Fruit fly (Drosophila melanogaster) whole organism, embryonic: ENCODE measurements around the gene Sas-6.

Experiments
- Adf1 ChIP-seq: fragments of 200-800 bp; sonication (Bioruptor generic); IDR thresholded peaks from 2 replicates; pipeline ENCODE4 v1.3.6; 2022; ENCODE audit warnings: missing biosample characterization, missing genetic modification characterization
- CG11723 ChIP-seq: fragments of 200-800 bp; sonication (Bioruptor generic); optimal IDR thresholded peaks from 2 replicates; lab custom pipeline; 2017; ENCODE audit warnings: missing biosample characterization, mild to moderate bottlenecking, missing genetic modification characterization
- CG12155 ChIP-seq: fragments of 200-800 bp; sonication (Bioruptor generic); optimal IDR thresholded peaks from 3 replicates; lab custom pipeline; 2016; ENCODE audit warnings: missing biosample characterization, missing genetic modification characterization
- CG1603 ChIP-seq: fragments of 200-800 bp; sonication (Bioruptor generic); optimal IDR thresholded peaks from 2 replicates; lab custom pipeline; 2019; ENCODE audit warnings: missing biosample characterization, mild to moderate bottlenecking, missing genetic modification characterization, moderate library complexity
- CG17359 ChIP-seq: fragments of 200-800 bp; sonication (Bioruptor generic); optimal IDR thresholded peaks from 3 replicates; lab custom pipeline; 2018; ENCODE audit warnings: missing biosample characterization, mild to moderate bottlenecking, missing genetic modification characterization, moderate library complexity
- CG17385 ChIP-seq: fragments of 200-800 bp; sonication (Bioruptor generic); optimal IDR thresholded peaks from 3 replicates; lab custom pipeline; 2018; ENCODE audit warnings: missing biosample characterization, mild to moderate bottlenecking, missing genetic modification characterization
- CG17912 ChIP-seq: fragments of 200-800 bp; sonication (Bioruptor generic); optimal IDR thresholded peaks from 2 replicates; lab custom pipeline; 2018; ENCODE audit warnings: missing biosample characterization, mild to moderate bottlenecking, missing genetic modification characterization
- CG1792 ChIP-seq: fragments of 200-800 bp; sonication (Bioruptor generic); optimal IDR thresholded peaks from 2 replicates; lab custom pipeline; 2016; ENCODE audit warnings: missing biosample characterization, missing genetic modification characterization
- CG2875 ChIP-seq: fragments of 200-800 bp; sonication (Bioruptor generic); optimal IDR thresholded peaks from 2 replicates; lab custom pipeline; 2017; ENCODE audit warnings: missing biosample characterization, mild to moderate bottlenecking, missing genetic modification characterization, missing genetic modification reagents
- CG2889 ChIP-seq: fragments of 200-800 bp; sonication (Bioruptor generic); IDR thresholded peaks from 3 replicates; pipeline ENCODE4 v1.3.6; 2022; ENCODE audit warnings: missing biosample characterization, missing genetic modification characterization
- CG31441 ChIP-seq: fragments of 200-800 bp; sonication (Bioruptor generic); IDR thresholded peaks from 2 replicates; pipeline ENCODE4 v1.3.6; 2022; ENCODE audit warnings: missing biosample characterization, missing genetic modification characterization
- CG34224 ChIP-seq: fragments of 200-800 bp; sonication (Bioruptor generic); IDR thresholded peaks from 3 replicates; pipeline ENCODE4 v1.3.6; 2022; ENCODE audit warnings: missing biosample characterization, missing genetic modification characterization; ENCODE audit not compliant: partially characterized antibody
- CG4404 ChIP-seq: fragments of 200-800 bp; sonication (Bioruptor generic); IDR thresholded peaks from 2 replicates; pipeline ENCODE4 v1.3.6; 2022; ENCODE audit warnings: missing biosample characterization, missing genetic modification characterization
- CG4617 ChIP-seq: fragments of 200-800 bp; sonication (Bioruptor generic); optimal IDR thresholded peaks from 3 replicates; lab custom pipeline; 2016; ENCODE audit warnings: missing biosample characterization, missing genetic modification characterization, borderline replicate concordance
- CG5245 ChIP-seq: fragments of 200-800 bp; sonication (Bioruptor generic); optimal IDR thresholded peaks from 3 replicates; lab custom pipeline; 2016; ENCODE audit warnings: missing biosample characterization, missing genetic modification characterization
- CG7271 ChIP-seq: fragments of 200-800 bp; sonication (Bioruptor generic); optimal IDR thresholded peaks from 2 replicates; lab custom pipeline; 2018; ENCODE audit warnings: missing biosample characterization, mild to moderate bottlenecking, missing genetic modification characterization, moderate library complexity
- CG9437 ChIP-seq: fragments of 200-800 bp; sonication (Bioruptor generic); optimal IDR thresholded peaks from 2 replicates; lab custom pipeline; 2018; ENCODE audit warnings: missing biosample characterization, mild to moderate bottlenecking, missing genetic modification characterization
- CG9817 ChIP-seq: fragments of 200-800 bp; sonication (Bioruptor generic); optimal IDR thresholded peaks from 2 replicates; lab custom pipeline; 2018; ENCODE audit warnings: missing biosample characterization, mild to moderate bottlenecking, missing genetic modification characterization, moderate library complexity
- CG9932 ChIP-seq: fragments of 200-800 bp; sonication (Bioruptor generic); IDR thresholded peaks from 2 replicates; pipeline ENCODE4 v1.3.6; 2022; ENCODE audit warnings: missing biosample characterization, missing genetic modification characterization
- Dbx ChIP-seq: fragments of 200-800 bp; sonication (Bioruptor generic); IDR thresholded peaks from 3 replicates; pipeline ENCODE4 v1.3.6; 2022; ENCODE audit warnings: missing biosample characterization, missing genetic modification characterization
- Deaf1 ChIP-seq: fragments of 200-800 bp; optimal IDR thresholded peaks from 3 replicates; lab custom pipeline; 2019; ENCODE audit warnings: missing biosample characterization, mild to moderate bottlenecking, missing genetic modification characterization, moderate library complexity
- Dip2 ChIP-seq: fragments of 200-800 bp; sonication (Bioruptor generic); IDR thresholded peaks from 2 replicates; pipeline ENCODE4 v1.3.6; 2022; ENCODE audit warnings: missing biosample characterization, missing genetic modification characterization
- Dip3 ChIP-seq: fragments of 200-800 bp; sonication (Bioruptor generic); optimal IDR thresholded peaks from 3 replicates; lab custom pipeline; 2016; ENCODE audit warnings: missing biosample characterization, missing genetic modification characterization
- Doc2 ChIP-seq: fragments of 200-800 bp; sonication (Bioruptor generic); IDR thresholded peaks from 2 replicates; pipeline ENCODE4 v1.3.6; 2022; ENCODE audit warnings: missing biosample characterization, missing genetic modification characterization
- Drgx ChIP-seq: fragments of 200-800 bp; sonication (Bioruptor generic); IDR thresholded peaks from 2 replicates; pipeline ENCODE4 v1.3.6; 2022; ENCODE audit warnings: missing biosample characterization, missing genetic modification characterization
- Hey ChIP-seq: fragments of 200-800 bp; sonication (Bioruptor generic); optimal IDR thresholded peaks from 3 replicates; lab custom pipeline; 2018; ENCODE audit warnings: missing biosample characterization, mild to moderate bottlenecking, missing genetic modification characterization
- NK7.1 ChIP-seq: fragments of 200-800 bp; sonication (Bioruptor generic); optimal IDR thresholded peaks from 3 replicates; lab custom pipeline; 2016; ENCODE audit warnings: missing biosample characterization, missing genetic modification characterization
- Rfx ChIP-seq: fragments of 200-800 bp; sonication (Bioruptor generic); IDR thresholded peaks from 2 replicates; pipeline ENCODE4 v1.3.6; 2022; ENCODE audit warnings: missing biosample characterization, missing genetic modification characterization
- Scr ChIP-seq: fragments of 200-800 bp; sonication (Bioruptor generic); IDR thresholded peaks from 2 replicates; pipeline ENCODE4 v1.3.6; 2022; ENCODE audit warnings: missing biosample characterization, missing genetic modification characterization; ENCODE audit not compliant: partially characterized antibody
- ara ChIP-seq: fragments of 200-800 bp; sonication (Bioruptor generic); IDR thresholded peaks from 2 replicates; pipeline ENCODE4 v1.3.6; 2022; ENCODE audit warnings: missing biosample characterization, missing genetic modification characterization
- bsh ChIP-seq, 2 experiments: fragments of 200-800 bp; sonication (Bioruptor generic); optimal IDR thresholded peaks; 2 replicates each; lab custom pipeline; 2017 to 2018; ENCODE audit warnings: mild to moderate bottlenecking in 2 of 2, missing biosample characterization in 2 of 2, missing genetic modification characterization in 2 of 2, moderate library complexity in 1 of 2
- chn ChIP-seq: fragments of 200-800 bp; sonication (Bioruptor generic); optimal IDR thresholded peaks from 2 replicates; lab custom pipeline; 2016; ENCODE audit warnings: missing biosample characterization, missing genetic modification characterization
- dati ChIP-seq: fragments of 200-800 bp; sonication (Bioruptor generic); IDR thresholded peaks from 2 replicates; pipeline ENCODE4 v1.3.6; 2022; ENCODE audit warnings: missing biosample characterization, missing genetic modification characterization
- dmrt11E ChIP-seq: fragments of 200-800 bp; sonication (Bioruptor generic); optimal IDR thresholded peaks from 3 replicates; lab custom pipeline; 2018; ENCODE audit warnings: missing biosample characterization, mild to moderate bottlenecking, missing genetic modification characterization, moderate library complexity
- ewg ChIP-seq: fragments of 200-800 bp; sonication (Bioruptor generic); optimal IDR thresholded peaks from 3 replicates; lab custom pipeline; 2017; ENCODE audit warnings: mild to moderate bottlenecking, missing biosample characterization, missing genetic modification reagents, missing genetic modification characterization
- exex ChIP-seq: fragments of 200-800 bp; sonication (Bioruptor generic); optimal IDR thresholded peaks from 4 replicates; lab custom pipeline; 2018; ENCODE audit warnings: missing biosample characterization, mild to moderate bottlenecking, missing genetic modification characterization, moderate library complexity
- grn ChIP-seq: fragments of 200-800 bp; sonication (Bioruptor generic); optimal IDR thresholded peaks from 3 replicates; lab custom pipeline; 2017; ENCODE audit warnings: missing biosample characterization, missing genetic modification characterization
- insv ChIP-seq, 2 experiments: fragments of 200-800 bp; sonication (Bioruptor generic); optimal IDR thresholded peaks; 3 replicates each; lab custom pipeline; 2016 to 2018; ENCODE audit warnings: missing biosample characterization in 2 of 2, missing genetic modification characterization in 2 of 2
- kah ChIP-seq: fragments of 200-800 bp; sonication (Bioruptor generic); optimal IDR thresholded peaks from 2 replicates; lab custom pipeline; 2018; ENCODE audit warnings: missing biosample characterization, mild to moderate bottlenecking, missing genetic modification characterization
- nom ChIP-seq: fragments of 200-800 bp; sonication (Bioruptor generic); optimal IDR thresholded peaks from 2 replicates; lab custom pipeline; 2017; ENCODE audit warnings: missing biosample characterization, missing genetic modification characterization, mild to moderate bottlenecking, moderate library complexity, missing genetic modification reagents
- otp ChIP-seq: fragments of 200-800 bp; sonication (Bioruptor generic); IDR thresholded peaks from 3 replicates; pipeline ENCODE4, ENCODE4 v1.3.6; 2022; ENCODE audit warnings: missing biosample characterization, missing genetic modification characterization
- pros ChIP-seq: fragments of 200-800 bp; sonication (Bioruptor generic); optimal IDR thresholded peaks from 3 replicates; lab custom pipeline; 2019; ENCODE audit warnings: missing biosample characterization, mild to moderate bottlenecking, missing genetic modification characterization, moderate library complexity
- pum ChIP-seq: fragments of 200-800 bp; sonication (Bioruptor generic); optimal IDR thresholded peaks from 2 replicates; lab custom pipeline; 2016; ENCODE audit warnings: missing biosample characterization, missing genetic modification characterization
- sd ChIP-seq: fragments of 200-800 bp; sonication (Bioruptor generic); optimal IDR thresholded peaks from 3 replicates; lab custom pipeline; 2018; ENCODE audit warnings: missing biosample characterization, mild to moderate bottlenecking, missing genetic modification characterization, moderate library complexity
- sqz ChIP-seq: fragments of 200-800 bp; sonication (Bioruptor generic); optimal IDR thresholded peaks from 3 replicates; lab custom pipeline; 2018; ENCODE audit warnings: missing biosample characterization, mild to moderate bottlenecking, missing genetic modification characterization
- ssp ChIP-seq: fragments of 200-800 bp; sonication (Bioruptor generic); IDR thresholded peaks from 2 replicates; pipeline ENCODE4 v1.3.6; 2022; ENCODE audit warnings: missing biosample characterization, missing genetic modification characterization
- sug ChIP-seq: fragments of 200-800 bp; optimal IDR thresholded peaks from 2 replicates; lab custom pipeline; 2019; ENCODE audit warnings: missing biosample characterization, mild to moderate bottlenecking, missing genetic modification characterization, moderate library complexity
- wor ChIP-seq: fragments of 200-800 bp; sonication (Bioruptor generic); IDR thresholded peaks from 2 replicates; pipeline ENCODE4 v1.3.6; 2022; ENCODE audit warnings: missing biosample characterization, missing genetic modification characterization

The Sas-6 gene

DNA sequence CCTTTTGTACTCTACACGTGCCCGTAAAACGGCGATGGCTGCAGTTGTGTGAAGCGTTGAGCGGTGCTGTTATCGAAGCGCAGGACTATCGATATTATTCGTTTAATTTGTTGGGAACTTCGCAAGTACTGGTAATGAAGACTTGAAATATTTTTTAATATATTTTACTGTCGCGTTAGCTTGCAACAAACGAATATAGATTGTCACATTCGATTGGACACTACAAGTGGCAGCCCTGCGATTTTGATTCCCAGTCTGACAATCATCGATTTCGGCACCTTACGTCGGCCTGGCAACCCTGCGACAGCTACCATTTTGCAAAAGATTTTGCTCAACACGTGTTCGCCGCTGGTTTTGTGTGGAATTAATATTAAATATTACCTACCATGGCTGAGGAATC is 9.5 kb downstream of the Sas-6 start, which contains the start of the genes Nlp and Nph (continued):
- TF ChIP-seq kah (GFP tag; lab: Kevin White, UChicago) (peak; percentile 75), Dip3 (peak; percentile 15), Dbx (GFP tag; lab: Robert Waterston, UW) (0 out of 3 replicates have a peak, but pooled peaks have one; percentile 36), dati (GFP tag; lab: Robert Waterston, UW) (no peak), CG17385 (GFP tag; lab: Kevin White, UChicago) (peak; percentile 5), CG2875 (GFP tag; lab: Kevin White, UChicago) (no peak), Adf1 (GFP tag; lab: Robert Waterston, UW) (0 out of 2 replicates have a peak, but pooled peaks have one; percentile 7), CG9932 (GFP tag; lab: Robert Waterston, UW) (peak; percentile 54), CG2889 (GFP tag; lab: Robert Waterston, UW) (no peak), CG1603 (peak; percentile 79), CG4617 (GFP tag; lab: Kevin White, UChicago) (peak; percentile 28), insv (GFP tag; optimal IDR thresholded peaks at IDR 0.05; lab: Kevin White, UChicago) (peak in 1 of 2 experiments; percentile 9), pros (no peak)
- TF ChIP-seq, all 482 proteins: peak for 131

dm6 chr3R:30005332-30005979 is 10.3 kb downstream of the Sas-6 start:
- no peak for TF ChIP-seq otp (GFP tag; lab: Robert Waterston, UW)
- TF ChIP-seq pum (GFP tag; lab: Kevin White, UChicago), result no peak
- TF ChIP-seq sqz, result peak; percentile 31
- TF ChIP-seq ara, result no peak
- no peak for TF ChIP-seq CG7271 (tag; lab: Kevin White, UChicago)
- TF ChIP-seq nom, result peak; percentile 92
- TF ChIP-seq ewg (GFP tag; lab: Kevin White, UChicago), result peak; percentile 4
- peak; percentile 50 for TF ChIP-seq Drgx (GFP tag; lab: Robert Waterston, UW)
- peak in 1 of 2 experiments; percentile 62 for TF ChIP-seq bsh (GFP tag; optimal IDR thresholded peaks at IDR 0.05; lab: Kevin White, UChicago)
- no peak for TF ChIP-seq CG4404
- TF ChIP-seq CG31441 (GFP tag; lab: Robert Waterston, UW), result no peak
- TF ChIP-seq CG17359, result peak; percentile 86
- TF ChIP-seq, all 482 proteins: peak for 6

dm6 chr3R:30009173-30009572 is 14.0 kb downstream of the Sas-6 start, which contains the start of gene CG7912:
CG7912 (minus strand) TSS chr3R:30009189.
- TF ChIP-seq CG17912 (GFP tag; lab: Kevin White, UChicago) (no peak), CG9817 (tag; lab: Kevin White, UChicago) (no peak), Scr (no peak), Deaf1 (tag; lab: Kevin White, UChicago) (peak; percentile 53), CG4404 (no peak), Dip2 (GFP tag; lab: Robert Waterston, UW) (no peak), chn (no peak), CG5245 (GFP tag; lab: Kevin White, UChicago) (no peak), CG1792 (GFP tag; lab: Kevin White, UChicago) (no peak), CG12155 (GFP tag; lab: Kevin White, UChicago) (no peak), sd (peak; percentile 8), Hey (tag; lab: Kevin White, UChicago) (peak; percentile 63), sug (tag; lab: Kevin White, UChicago) (peak; percentile 20), CG34224 (GFP tag; lab: Robert Waterston, UW) (no peak), ewg (GFP tag; lab: Kevin White, UChicago) (no peak), Doc2 (no peak), ssp (no peak), Rfx (GFP tag; lab: Robert Waterston, UW) (no peak), wor (no peak), CG11723 (GFP tag; lab: Kevin White, UChicago) (no peak), CG31441 (GFP tag; lab: Robert Waterston, UW) (no peak), grn (GFP tag; lab: Kevin White, UChicago) (peak; percentile 87), CG9437 (GFP tag; lab: Kevin White, UChicago) (no peak), exex (peak; percentile 88), NK7.1 (no peak), dmrt11E (tag; lab: Kevin White, UChicago) (no peak)
